Worm (Caenorhabditis elegans): ENCODE data around the gene fbxa-77.

- no peak for TF ChIP-seq W03F9.2 (tag; optimal IDR thresholded peaks at IDR 0.05)
- no peak for TF ChIP-seq him-1 (tag; optimal IDR thresholded peaks at IDR 0.05)
These were observed 23.7 kb upstream of the fbxa-77 start for ce11 chrIII:1225595-1225994.

Measured in whole organism, L4/young adult.